Worm (Caenorhabditis elegans) whole organism, mixed stage, embryonic: ENCODE data around the gene cyd-1.
"Not testable (repeated sequence)": the region's sequence is repeated elsewhere in the genome, so short reads cannot be mapped to it uniquely, and the experiment has no call there.

Source experiments
- M03D4.4 ChIP-seq: sonication (generic microtip); optimal IDR thresholded peaks from 2 replicates; lab custom pipeline; 2017; ENCODE audit warnings: mild to moderate bottlenecking, missing genetic modification characterization, missing compliant biosample characterization
- blmp-1 ChIP-seq: fragments of 150-350 bp; optimal IDR thresholded peaks from 2 replicates; lab custom pipeline; 2014; ENCODE audit warnings: missing biosample characterization, missing genetic modification characterization
- ces-1 ChIP-seq: fragments of 150-350 bp; optimal IDR thresholded peaks from 2 replicates; lab custom pipeline; 2014; ENCODE audit warnings: missing biosample characterization, missing genetic modification reagents, missing genetic modification characterization
- lsy-2 ChIP-seq: fragments of 150-350 bp; optimal IDR thresholded peaks from 2 replicates; lab custom pipeline; 2014; ENCODE audit warnings: missing biosample characterization, missing genetic modification characterization
- mep-1 ChIP-seq: fragments of 150-350 bp; optimal IDR thresholded peaks from 2 replicates; lab custom pipeline; 2017; ENCODE audit warnings: missing biosample characterization, missing genetic modification reagents, missing genetic modification characterization, inconsistent platforms
- nhr-12 ChIP-seq: fragments of 150-350 bp; optimal IDR thresholded peaks from 2 replicates; lab custom pipeline; 2014; ENCODE audit warnings: missing biosample characterization, missing genetic modification characterization
- sptf-1 ChIP-seq: sonication (generic microtip); optimal IDR thresholded peaks from 2 replicates; lab custom pipeline; 2017; ENCODE audit warnings: mild to moderate bottlenecking, missing genetic modification characterization, moderate library complexity, missing compliant biosample characterization
- zip-8 ChIP-seq: fragments of 150-350 bp; optimal IDR thresholded peaks from 2 replicates; lab custom pipeline; 2014; ENCODE audit warnings: missing biosample characterization, missing genetic modification characterization

Gene cyd-1

ce11 chrII:13031649-13032191 lies 51.3 kb downstream of the cyd-1 start, which contains the start of gene F18A11.2:
TSS of gene F18A11.2 (plus strand) at chrII:13031699.
- not testable (repeated sequence) for TF ChIP-seq M03D4.4 (tag; lab: Kevin White, UChicago); nhr-12; sptf-1 (tag; lab: Kevin White, UChicago)

ce11 chrII:13036717-13037116 lies 56.3 kb downstream of the cyd-1 start, which contains the start of gene F18A11.3:
TSS of gene F18A11.3 (minus strand) at chrII:13036841.
- TF ChIP-seq zip-8 (tag; lab: Kevin White, UChicago) (no peak), ces-1 (GFP tag; lab: Kevin White, UChicago) (peak; percentile 2), blmp-1 (no peak), mep-1 (tag; lab: Kevin White, UChicago) (peak; percentile 42), lsy-2 (tag; lab: Kevin White, UChicago) (peak; percentile 16)
